Fruit fly (Drosophila melanogaster): ENCODE measurements around the gene robo3.

DNA sequence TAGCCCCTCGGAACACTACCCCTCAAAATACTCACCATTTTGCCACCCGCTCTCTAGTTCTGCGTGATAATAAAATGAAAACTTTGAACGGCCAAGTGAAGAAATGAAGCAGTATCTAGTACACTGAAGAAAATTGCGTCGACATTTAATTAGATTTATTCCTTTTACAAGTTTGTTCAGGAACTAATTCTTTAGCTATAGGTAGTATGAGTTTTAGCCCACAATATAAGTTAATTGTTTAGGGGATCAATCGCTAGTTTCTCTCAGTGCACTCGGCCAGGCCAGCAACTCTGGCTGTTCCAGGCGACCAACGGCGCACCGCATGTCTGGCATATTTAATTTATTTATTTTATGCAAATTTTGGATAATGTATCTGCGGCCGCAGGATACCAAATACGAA is 25.5 kb upstream of the robo3 start:
- TF ChIP-seq CG8159 (tag; optimal IDR thresholded peaks at IDR 0.05) (no peak), fd96Ca (GFP tag; IDR thresholded peaks at IDR 0.05) (no peak)

All from whole organism, pupa.